Fruit fly (Drosophila melanogaster) whole organism, prepupa: ENCODE data around the gene CG32647.
A peak's percentile ranks its signal among the peaks of the same experiment; 100 is the strongest.

ENCODE experiments used
- Blimp-1 ChIP-seq: fragments of 200-800 bp; sonication (Bioruptor generic); optimal IDR thresholded peaks from 3 replicates; lab custom pipeline; 2017; ENCODE audit warnings: missing biosample characterization, missing genetic modification characterization, mild to moderate bottlenecking, moderate library complexity, missing genetic modification reagents
- CG10631 ChIP-seq: fragments of 200-800 bp; sonication (Bioruptor generic); optimal IDR thresholded peaks from 2 replicates; lab custom pipeline; 2016; ENCODE audit warnings: missing biosample characterization, missing genetic modification characterization
- CG10669 ChIP-seq: fragments of 200-800 bp; sonication (Bioruptor generic); optimal IDR thresholded peaks from 3 replicates; lab custom pipeline; 2018; ENCODE audit warnings: missing biosample characterization, mild to moderate bottlenecking, missing genetic modification characterization, moderate library complexity
- CG11294 ChIP-seq: fragments of 200-800 bp; sonication (Bioruptor generic); IDR thresholded peaks from 2 replicates; pipeline ENCODE4 v1.3.6; 2022; ENCODE audit warnings: missing biosample characterization, missing genetic modification characterization
- CG11762 ChIP-seq: fragments of 200-800 bp; sonication (Bioruptor generic); optimal IDR thresholded peaks from 3 replicates; lab custom pipeline; 2016; ENCODE audit warnings: missing biosample characterization, missing genetic modification characterization; ENCODE audit not compliant: insufficient read depth
- CG15336 ChIP-seq: fragments of 200-800 bp; sonication (Bioruptor generic); IDR thresholded peaks from 2 replicates; pipeline ENCODE4 v1.3.6; 2022; ENCODE audit warnings: missing biosample characterization, missing genetic modification characterization
- CG1621 ChIP-seq: fragments of 200-800 bp; sonication (Bioruptor generic); optimal IDR thresholded peaks from 3 replicates; lab custom pipeline; 2018; ENCODE audit warnings: missing biosample characterization, mild to moderate bottlenecking, missing genetic modification characterization
- CG16779 ChIP-seq: fragments of 200-800 bp; sonication (Bioruptor generic); optimal IDR thresholded peaks from 3 replicates; lab custom pipeline; 2017; ENCODE audit warnings: missing biosample characterization, mild to moderate bottlenecking, missing genetic modification characterization
- CG31627 ChIP-seq: fragments of 200-800 bp; sonication (Bioruptor generic); optimal IDR thresholded peaks from 3 replicates; lab custom pipeline; 2016; ENCODE audit warnings: missing biosample characterization, missing genetic modification characterization
- CG32006 ChIP-seq: fragments of 200-800 bp; sonication (Bioruptor generic); optimal IDR thresholded peaks from 3 replicates; lab custom pipeline; 2017; ENCODE audit warnings: missing biosample characterization, mild to moderate bottlenecking, missing genetic modification characterization
- CG34406 ChIP-seq: fragments of 200-800 bp; sonication (Bioruptor generic); optimal IDR thresholded peaks from 3 replicates; lab custom pipeline; 2016; ENCODE audit warnings: missing biosample characterization, missing genetic modification characterization
- CG4318 ChIP-seq: fragments of 200-800 bp; sonication (Bioruptor generic); optimal IDR thresholded peaks from 3 replicates; lab custom pipeline; 2017; ENCODE audit warnings: missing biosample characterization, mild to moderate bottlenecking, missing genetic modification characterization
- CG6163 ChIP-seq: fragments of 200-800 bp; sonication (Bioruptor generic); IDR thresholded peaks from 3 replicates; pipeline ENCODE4 v1.3.6; 2022; ENCODE audit warnings: missing biosample characterization, missing genetic modification characterization
- CG6276 ChIP-seq: fragments of 200-800 bp; sonication (Bioruptor generic); optimal IDR thresholded peaks from 2 replicates; lab custom pipeline; 2017; ENCODE audit warnings: missing biosample characterization, mild to moderate bottlenecking, missing genetic modification characterization
- CG6792 ChIP-seq: fragments of 200-800 bp; sonication (Bioruptor generic); optimal IDR thresholded peaks from 3 replicates; lab custom pipeline; 2016; ENCODE audit warnings: missing biosample characterization, missing genetic modification characterization
- CG6808 ChIP-seq: fragments of 200-800 bp; sonication (Bioruptor generic); optimal IDR thresholded peaks from 3 replicates; lab custom pipeline; 2017; ENCODE audit warnings: missing biosample characterization, missing genetic modification characterization, mild to moderate bottlenecking, moderate library complexity, missing genetic modification reagents
- CG6854 ChIP-seq: fragments of 200-800 bp; sonication (Bioruptor generic); optimal IDR thresholded peaks from 2 replicates; lab custom pipeline; 2017; ENCODE audit warnings: missing biosample characterization, mild to moderate bottlenecking, missing genetic modification characterization
- CG7368 ChIP-seq: fragments of 200-800 bp; sonication (Bioruptor generic); optimal IDR thresholded peaks from 3 replicates; lab custom pipeline; 2016; ENCODE audit warnings: missing biosample characterization, missing genetic modification characterization
- CG8119 ChIP-seq: fragments of 200-800 bp; sonication (Bioruptor generic); IDR thresholded peaks from 3 replicates; pipeline ENCODE4 v1.3.6; 2022; ENCODE audit warnings: missing biosample characterization, missing genetic modification characterization
- CG8319 ChIP-seq: fragments of 200-800 bp; sonication (Bioruptor generic); optimal IDR thresholded peaks from 3 replicates; lab custom pipeline; 2016; ENCODE audit warnings: missing biosample characterization, missing genetic modification characterization
- CG8632 ChIP-seq: fragments of 200-800 bp; sonication (Bioruptor generic); optimal IDR thresholded peaks from 3 replicates; lab custom pipeline; 2016; ENCODE audit warnings: missing biosample characterization, missing genetic modification characterization
- Eip75B ChIP-seq: fragments of 200-800 bp; sonication (Bioruptor generic); optimal IDR thresholded peaks from 3 replicates; lab custom pipeline; 2016; ENCODE audit warnings: missing biosample characterization, missing genetic modification characterization
- Eip78C ChIP-seq: fragments of 200-800 bp; sonication (Bioruptor generic); peaks from one replicate; lab custom pipeline; 2016; ENCODE audit warnings: missing biosample characterization, missing genetic modification characterization
- Eip93F ChIP-seq: fragments of 200-800 bp; sonication (Bioruptor generic); optimal IDR thresholded peaks from 2 replicates; lab custom pipeline; 2016; ENCODE audit warnings: missing biosample characterization, mild to moderate bottlenecking, missing genetic modification characterization
- Ets96B ChIP-seq: fragments of 200-800 bp; optimal IDR thresholded peaks from 2 replicates; lab custom pipeline; 2019; ENCODE audit warnings: missing biosample characterization, mild to moderate bottlenecking, missing genetic modification characterization, moderate library complexity
- Gug ChIP-seq: fragments of 200-800 bp; sonication (Bioruptor generic); IDR thresholded peaks from 2 replicates; pipeline ENCODE4 v1.3.6; 2022; ENCODE audit warnings: missing biosample characterization, missing genetic modification characterization
- Hr39 ChIP-seq: fragments of 200-800 bp; sonication (Bioruptor generic); optimal IDR thresholded peaks from 2 replicates; lab custom pipeline; 2016; ENCODE audit warnings: missing biosample characterization, missing genetic modification characterization
- Met ChIP-seq: fragments of 200-800 bp; sonication (Bioruptor generic); optimal IDR thresholded peaks from 3 replicates; lab custom pipeline; 2016; ENCODE audit warnings: missing biosample characterization, missing genetic modification characterization
- OdsH ChIP-seq: fragments of 200-800 bp; sonication (Bioruptor generic); optimal IDR thresholded peaks from 3 replicates; lab custom pipeline; 2016; ENCODE audit warnings: missing biosample characterization, missing genetic modification characterization
- Smox ChIP-seq: fragments of 200-800 bp; sonication (Bioruptor generic); optimal IDR thresholded peaks from 3 replicates; lab custom pipeline; 2016; ENCODE audit warnings: missing biosample characterization, missing genetic modification characterization
- Sox102F ChIP-seq: fragments of 200-800 bp; sonication (Bioruptor generic); optimal IDR thresholded peaks from 2 replicates; lab custom pipeline; 2016; ENCODE audit warnings: missing biosample characterization, mild to moderate bottlenecking, missing genetic modification characterization
- Sox15 ChIP-seq: fragments of 200-800 bp; sonication (Bioruptor generic); optimal IDR thresholded peaks from 3 replicates; lab custom pipeline; 2016; ENCODE audit warnings: missing biosample characterization, missing genetic modification characterization
- acj6 ChIP-seq: fragments of 200-800 bp; sonication (Bioruptor generic); optimal IDR thresholded peaks from 3 replicates; lab custom pipeline; 2016; ENCODE audit warnings: missing biosample characterization, missing genetic modification characterization
- cyc ChIP-seq: fragments of 200-800 bp; sonication (Bioruptor generic); optimal IDR thresholded peaks from 3 replicates; lab custom pipeline; 2016; ENCODE audit warnings: missing biosample characterization, missing genetic modification characterization
- dac ChIP-seq: fragments of 200-800 bp; sonication (Bioruptor generic); optimal IDR thresholded peaks from 2 replicates; lab custom pipeline; 2017; ENCODE audit warnings: missing biosample characterization, mild to moderate bottlenecking, missing genetic modification characterization
- dsx ChIP-seq: fragments of 200-800 bp; optimal IDR thresholded peaks from 3 replicates; lab custom pipeline; 2019; ENCODE audit warnings: missing biosample characterization, mild to moderate bottlenecking, missing genetic modification characterization, moderate library complexity; ENCODE audit not compliant: poor library complexity, severe bottlenecking
- fd59A ChIP-seq: fragments of 200-800 bp; sonication (Bioruptor generic); optimal IDR thresholded peaks from 2 replicates; lab custom pipeline; 2017; ENCODE audit warnings: missing biosample characterization, mild to moderate bottlenecking, missing genetic modification characterization, missing genetic modification reagents
- lz ChIP-seq: fragments of 200-800 bp; sonication (Bioruptor generic); optimal IDR thresholded peaks from 3 replicates; lab custom pipeline; 2016; ENCODE audit warnings: missing biosample characterization, missing genetic modification characterization
- net ChIP-seq: fragments of 200-800 bp; sonication (Bioruptor generic); optimal IDR thresholded peaks from 3 replicates; lab custom pipeline; 2016; ENCODE audit warnings: missing biosample characterization, missing genetic modification characterization
- pdm3 ChIP-seq: fragments of 200-800 bp; sonication (Bioruptor generic); optimal IDR thresholded peaks from 3 replicates; lab custom pipeline; 2016; ENCODE audit warnings: missing biosample characterization, missing genetic modification characterization
- salr ChIP-seq, 2 experiments: fragments of 200-800 bp; sonication (Bioruptor generic); optimal IDR thresholded peaks; 3 replicates each; lab custom pipeline; 2016 to 2018; ENCODE audit warnings: missing biosample characterization in 2 of 2, missing genetic modification characterization in 2 of 2, mild to moderate bottlenecking in 1 of 2
- ss ChIP-seq, 2 experiments: fragments of 200-800 bp; sonication (Bioruptor generic); optimal IDR thresholded peaks; 2 replicates in 1 of 2; 3 replicates in 1 of 2; lab custom pipeline; 2017 to 2018; ENCODE audit warnings: mild to moderate bottlenecking in 2 of 2, missing biosample characterization in 2 of 2, missing genetic modification characterization in 2 of 2, moderate library complexity in 1 of 2
- topi ChIP-seq: fragments of 200-800 bp; sonication (Bioruptor generic); optimal IDR thresholded peaks from 3 replicates; lab custom pipeline; 2016; ENCODE audit warnings: missing biosample characterization, missing genetic modification characterization
- vri ChIP-seq: fragments of 200-800 bp; sonication (Bioruptor generic); optimal IDR thresholded peaks from 3 replicates; lab custom pipeline; 2016; ENCODE audit warnings: missing biosample characterization, mild to moderate bottlenecking, missing genetic modification characterization

CG32647 gene

dm6 chrX:12737057-12737734 lies 47.6 kb downstream of the CG32647 start (continued):
- peak; percentile 76 for TF ChIP-seq Gug (GFP tag; lab: Robert Waterston, UW)
- TF ChIP-seq CG31627 (GFP tag; lab: Kevin White, UChicago): no peak
- TF ChIP-seq Blimp-1 (GFP tag; lab: Kevin White, UChicago): peak; percentile 51
- TF ChIP-seq CG15336 (GFP tag; lab: Robert Waterston, UW): peak; percentile 89
- peak; percentile 84 for TF ChIP-seq CG6854 (GFP tag; lab: Kevin White, UChicago)
- TF ChIP-seq Eip93F: peak; percentile 67
- TF ChIP-seq CG11294 (GFP tag; lab: Robert Waterston, UW): peak; percentile 39; the same call in 1 of the 2 replicates
- peak; percentile 78 for TF ChIP-seq Eip75B (GFP tag; lab: Kevin White, UChicago)
- TF ChIP-seq pdm3 (GFP tag; lab: Kevin White, UChicago): peak; percentile 72
- peak; percentile 98 for TF ChIP-seq ss (GFP tag; optimal IDR thresholded peaks at IDR 0.05; lab: Kevin White, UChicago)
- TF ChIP-seq CG6792: peak; percentile 58
- peak; percentile 95 for TF ChIP-seq CG6163 (GFP tag; lab: Robert Waterston, UW)
- TF ChIP-seq lz: no peak
- peak; percentile 70 for TF ChIP-seq CG10669 (GFP tag; lab: Kevin White, UChicago)

- TF ChIP-seq dsx (peak; percentile 76), topi (GFP tag; lab: Kevin White, UChicago) (peak; percentile 98), vri (GFP tag; lab: Kevin White, UChicago) (peak; percentile 98), CG6163 (GFP tag; lab: Robert Waterston, UW) (peak; percentile 86), Eip75B (GFP tag; lab: Kevin White, UChicago) (peak; percentile 95), Smox (GFP tag; lab: Kevin White, UChicago) (peak; percentile 95), salr (GFP tag; optimal IDR thresholded peaks at IDR 0.05; lab: Kevin White, UChicago) (peak; percentile 79 to 95), CG8119 (GFP tag; lab: Robert Waterston, UW) (peak; percentile 74; the same call in 2 of the 3 replicates), Eip78C (peak; percentile 99), Eip93F (peak; percentile 90), CG1621 (peak; percentile 55), CG7368 (peak; percentile 85), CG16779 (tag; lab: Kevin White, UChicago) (peak; percentile 86), CG6808 (GFP tag; lab: Kevin White, UChicago) (peak; percentile 97), fd59A (GFP tag; lab: Kevin White, UChicago) (peak; percentile 98), OdsH (GFP tag; lab: Kevin White, UChicago) (peak; percentile 96), CG6276 (GFP tag; lab: Kevin White, UChicago) (peak; percentile 81), pdm3 (GFP tag; lab: Kevin White, UChicago) (peak; percentile 97), CG10631 (peak; percentile 96), Met (peak; percentile 97), CG34406 (peak; percentile 95), cyc (peak; percentile 96), Sox15 (peak; percentile 97), CG4318 (GFP tag; lab: Kevin White, UChicago) (peak; percentile 95), net (GFP tag; lab: Kevin White, UChicago) (peak; percentile 89), CG6792 (peak; percentile 96), CG8632 (GFP tag; lab: Kevin White, UChicago) (peak; percentile 96), Blimp-1 (GFP tag; lab: Kevin White, UChicago) (peak; percentile 85), acj6 (GFP tag; lab: Kevin White, UChicago) (peak; percentile 96), Sox102F (peak; percentile 93), Ets96B (tag; lab: Kevin White, UChicago) (peak; percentile 86), CG32006 (GFP tag; lab: Kevin White, UChicago) (peak; percentile 98), CG11762 (GFP tag; lab: Kevin White, UChicago) (peak; percentile 95), CG31627 (GFP tag; lab: Kevin White, UChicago) (peak; percentile 97), Hr39 (peak; percentile 96), lz (peak; percentile 97), CG8319 (GFP tag; lab: Kevin White, UChicago) (peak; percentile 90), Gug (GFP tag; lab: Robert Waterston, UW) (peak; percentile 51), dac (GFP tag; lab: Kevin White, UChicago) (peak; percentile 86), CG10669 (GFP tag; lab: Kevin White, UChicago) (peak; percentile 96)
These were observed 49.0 kb downstream of the CG32647 start for dm6 chrX:12735478-12736428.
